Fruit fly (Drosophila melanogaster): ENCODE data around the gene Cyp4s3.

Cyp4s3 gene

dm6 chrX:15084580-15085138 lies 31.7 kb downstream of the Cyp4s3 start, which contains the start of gene Cox17 (continued):
- TF ChIP-seq Med (GFP tag), result peak; percentile 87
- TF ChIP-seq PHDP (tag; optimal IDR thresholded peaks at IDR 0.05), result peak; percentile 73
- peak; percentile 50 for TF ChIP-seq YL-1 (GFP tag; optimal IDR thresholded peaks at IDR 0.05)
- peak; percentile 90 for TF ChIP-seq CG31441 (GFP tag; IDR thresholded peaks at IDR 0.05)
- TF ChIP-seq lilli (GFP tag; optimal IDR thresholded peaks at IDR 0.05), result peak; percentile 85
- TF ChIP-seq HLH54F (GFP tag; optimal IDR thresholded peaks at IDR 0.05), result peak; percentile 76
- TF ChIP-seq CG12236 (GFP tag; optimal IDR thresholded peaks at IDR 0.05), result peak; percentile 13
- TF ChIP-seq Hr3 (GFP tag; optimal IDR thresholded peaks at IDR 0.05), result peak; percentile 88
- TF ChIP-seq CG8290 (GFP tag; optimal IDR thresholded peaks at IDR 0.05), result peak; percentile 86
- peak; percentile 64 to 78 for TF ChIP-seq CG8290 (tag; optimal IDR thresholded peaks at IDR 0.05)
- peak; percentile 85 for TF ChIP-seq CG18476 (GFP tag; optimal IDR thresholded peaks at IDR 0.05)
- peak; percentile 75 for TF ChIP-seq sna (GFP tag; IDR thresholded peaks at IDR 0.05; ENCODE audit: partially characterized antibody)
- peak; percentile 47 for TF ChIP-seq CG8944 (GFP tag; optimal IDR thresholded peaks at IDR 0.05)
- TF ChIP-seq Nf-YA (GFP tag; IDR thresholded peaks at IDR 0.05), result no peak
- peak; percentile 84 for TF ChIP-seq Hmr (GFP tag; optimal IDR thresholded peaks at IDR 0.05)
- TF ChIP-seq ap (GFP tag; IDR thresholded peaks at IDR 0.05), result no peak
- peak; percentile 48; the same call in 1 of the 2 replicates for TF ChIP-seq CG17328 (GFP tag; IDR thresholded peaks at IDR 0.05)
- TF ChIP-seq sd (tag; optimal IDR thresholded peaks at IDR 0.05), result peak; percentile 63
- peak; percentile 65 for TF ChIP-seq CG8281 (tag; optimal IDR thresholded peaks at IDR 0.05)
- no peak for TF ChIP-seq sens-2 (GFP tag; IDR thresholded peaks at IDR 0.05)
- TF ChIP-seq Fer1 (GFP tag; optimal IDR thresholded peaks at IDR 0.05), result peak; percentile 76
- no peak for TF ChIP-seq peb (GFP tag; IDR thresholded peaks at IDR 0.05)
- peak; percentile 62 for TF ChIP-seq shn (GFP tag; optimal IDR thresholded peaks at IDR 0.05)
- peak; percentile 58 for TF ChIP-seq CG3995 (GFP tag; optimal IDR thresholded peaks at IDR 0.05)
- TF ChIP-seq CG10366 (GFP tag; IDR thresholded peaks at IDR 0.05), result peak; percentile 66
- TF ChIP-seq CG9876 (GFP tag; optimal IDR thresholded peaks at IDR 0.05), result peak; percentile 57
- TF ChIP-seq Abd-B (GFP tag; optimal IDR thresholded peaks at IDR 0.05), result peak; percentile 82
- peak; percentile 69 for TF ChIP-seq HLH4C (GFP tag; IDR thresholded peaks at IDR 0.05; ENCODE audit: partially characterized antibody)
- peak; percentile 84 for TF ChIP-seq Nf-YC (tag; optimal IDR thresholded peaks at IDR 0.05)
- peak; percentile 73; the same call in 2 of the 3 replicates for TF ChIP-seq CG34224 (GFP tag; IDR thresholded peaks at IDR 0.05; ENCODE audit: partially characterized antibody)
- TF ChIP-seq fd96Cb (tag; optimal IDR thresholded peaks at IDR 0.05), result peak; percentile 79
- TF ChIP-seq Aef1 (GFP tag; IDR thresholded peaks at IDR 0.05), result peak; percentile 69
- no peak for TF ChIP-seq pita (GFP tag; optimal IDR thresholded peaks at IDR 0.05)
- TF ChIP-seq wek (GFP tag; optimal IDR thresholded peaks at IDR 0.05), result no peak
- TF ChIP-seq Doc2 (GFP tag; IDR thresholded peaks at IDR 0.05), result no peak
- no peak for TF ChIP-seq TFAM (GFP tag; optimal IDR thresholded peaks at IDR 0.05)
- TF ChIP-seq Camta (GFP tag; optimal IDR thresholded peaks at IDR 0.05), result peak; percentile 48
- peak; percentile 89 for TF ChIP-seq trem (tag; optimal IDR thresholded peaks at IDR 0.05)
- TF ChIP-seq CG10431 (GFP tag; optimal IDR thresholded peaks at IDR 0.05), result peak; percentile 47
- peak; percentile 88 for TF ChIP-seq CG12391 (tag; optimal IDR thresholded peaks at IDR 0.05)
- TF ChIP-seq E2f1 (GFP tag; IDR thresholded peaks at IDR 0.05), result peak; percentile 69
- no peak for TF ChIP-seq CG10565 (GFP tag; optimal IDR thresholded peaks at IDR 0.05)
- peak; percentile 56; the same call in 2 of the 3 replicates for TF ChIP-seq Opbp (GFP tag; IDR thresholded peaks at IDR 0.05; ENCODE audit: partially characterized antibody)
- TF ChIP-seq en (GFP tag; optimal IDR thresholded peaks at IDR 0.05), result no peak
- peak; percentile 48 for TF ChIP-seq Atf3 (GFP tag; optimal IDR thresholded peaks at IDR 0.05)
- peak; percentile 57 for TF ChIP-seq Sin3A (optimal IDR thresholded peaks at IDR 0.05)
- no peak for TF ChIP-seq z (GFP tag; IDR thresholded peaks at IDR 0.05)
- peak; percentile 74 for TF ChIP-seq Xrp1 (GFP tag; IDR thresholded peaks at IDR 0.05)
- peak; percentile 49 for TF ChIP-seq Dip3 (GFP tag; optimal IDR thresholded peaks at IDR 0.05)
- TF ChIP-seq jing (GFP tag; optimal IDR thresholded peaks at IDR 0.05), result peak; percentile 35
- TF ChIP-seq CG30020 (tag; optimal IDR thresholded peaks at IDR 0.05), result peak; percentile 67

All from whole organism, embryonic.